Worm (Caenorhabditis elegans) whole organism, L3 larva: ENCODE data around the gene ztf-7.

ENCODE experiments used
- R02D3.7 ChIP-seq: fragments of 150-350 bp; optimal IDR thresholded peaks from 2 replicates; lab custom pipeline; 2014; ENCODE audit warnings: missing biosample characterization, missing genetic modification characterization
- ZK546.5 ChIP-seq: sonication (generic microtip); optimal IDR thresholded peaks from 2 replicates; lab custom pipeline; 2017; ENCODE audit warnings: missing biosample characterization, missing genetic modification characterization
- aly-2 ChIP-seq: fragments of 150-350 bp; optimal IDR thresholded peaks from 2 replicates; lab custom pipeline; 2014; ENCODE audit warnings: missing biosample characterization, missing genetic modification characterization
- ama-1 ChIP-seq: fragments of 150-350 bp; optimal IDR thresholded peaks from 2 replicates; lab custom pipeline; 2018
- ceh-16 ChIP-seq: sonication (generic microtip); optimal IDR thresholded peaks from 2 replicates; lab custom pipeline; 2017; ENCODE audit warnings: missing biosample characterization, missing genetic modification characterization
- ceh-82 ChIP-seq: fragments of 150-350 bp; optimal IDR thresholded peaks from 2 replicates; lab custom pipeline; 2014; ENCODE audit warnings: missing biosample characterization, missing genetic modification characterization
- ceh-9 ChIP-seq: sonication (generic microtip); optimal IDR thresholded peaks from 2 replicates; lab custom pipeline; 2018; ENCODE audit warnings: missing biosample characterization, missing genetic modification characterization
- daf-12 ChIP-seq: fragments of 150-350 bp; optimal IDR thresholded peaks from 2 replicates; lab custom pipeline; 2014; ENCODE audit warnings: missing biosample characterization, missing genetic modification reagents, missing genetic modification characterization
- egl-5 ChIP-seq: fragments of 150-350 bp; optimal IDR thresholded peaks from 2 replicates; lab custom pipeline; 2017; ENCODE audit warnings: missing biosample characterization, missing genetic modification reagents, missing genetic modification characterization, inconsistent platforms
- elt-1 ChIP-seq: fragments of 150-350 bp; optimal IDR thresholded peaks from 2 replicates; lab custom pipeline; 2014; ENCODE audit warnings: missing biosample characterization, missing genetic modification characterization
- elt-2 ChIP-seq: sonication (generic microtip); optimal IDR thresholded peaks from 2 replicates; lab custom pipeline; 2016; ENCODE audit warnings: missing genetic modification reagents, mild to moderate bottlenecking, missing genetic modification characterization, missing compliant biosample characterization
- eor-1 ChIP-seq, 2 experiments: fragments of 150-350 bp; optimal IDR thresholded peaks; 2 replicates each; lab custom pipeline; 2014 to 2018; ENCODE audit warnings: missing biosample characterization in 2 of 2, missing genetic modification characterization in 2 of 2
- hmg-11 ChIP-seq: sonication (generic microtip); optimal IDR thresholded peaks from 2 replicates; lab custom pipeline; 2016; ENCODE audit warnings: missing genetic modification characterization, missing compliant biosample characterization
- lin-39 ChIP-seq: fragments of 150-350 bp; optimal IDR thresholded peaks from 2 replicates; lab custom pipeline; 2018; ENCODE audit warnings: missing biosample characterization, missing genetic modification reagents, missing genetic modification characterization
- lsy-12 ChIP-seq: sonication (generic microtip); optimal IDR thresholded peaks from 2 replicates; lab custom pipeline; 2016; ENCODE audit warnings: mild to moderate bottlenecking, missing genetic modification characterization, missing compliant biosample characterization
- mdl-1 ChIP-seq: fragments of 150-350 bp; optimal IDR thresholded peaks from 2 replicates; lab custom pipeline; 2014; ENCODE audit warnings: missing biosample characterization, missing genetic modification characterization
- mml-1 ChIP-seq: fragments of 150-350 bp; sonication (generic microtip); optimal IDR thresholded peaks from 3 replicates; lab custom pipeline; 2014; ENCODE audit warnings: missing biosample characterization, missing genetic modification characterization
- nhr-11 ChIP-seq: fragments of 150-350 bp; optimal IDR thresholded peaks from 2 replicates; lab custom pipeline; 2014; ENCODE audit warnings: missing biosample characterization, missing genetic modification characterization
- nhr-12 ChIP-seq: fragments of 150-350 bp; optimal IDR thresholded peaks from 2 replicates; lab custom pipeline; 2014; ENCODE audit warnings: missing biosample characterization, missing genetic modification characterization
- nhr-23 ChIP-seq: fragments of 150-350 bp; optimal IDR thresholded peaks from 2 replicates; lab custom pipeline; 2014; ENCODE audit warnings: missing biosample characterization, missing genetic modification reagents, missing genetic modification characterization
- nhr-237 ChIP-seq: fragments of 150-350 bp; optimal IDR thresholded peaks from 2 replicates; lab custom pipeline; 2014; ENCODE audit warnings: missing biosample characterization, missing genetic modification characterization
- nhr-25 ChIP-seq: sonication (generic microtip); optimal IDR thresholded peaks from 2 replicates; lab custom pipeline; 2017; ENCODE audit warnings: missing biosample characterization, missing genetic modification characterization
- nhr-28 ChIP-seq: fragments of 150-350 bp; optimal IDR thresholded peaks from 2 replicates; lab custom pipeline; 2014; ENCODE audit warnings: missing biosample characterization, missing genetic modification characterization
- nhr-43 ChIP-seq: sonication (generic microtip); optimal IDR thresholded peaks from 2 replicates; lab custom pipeline; 2016; ENCODE audit warnings: mild to moderate bottlenecking, missing genetic modification characterization, missing compliant biosample characterization; ENCODE audit not compliant: poor library complexity, severe bottlenecking
- nhr-76 ChIP-seq: fragments of 150-350 bp; sonication (generic microtip); optimal IDR thresholded peaks from 5 replicates; lab custom pipeline; 2014; ENCODE audit warnings: missing biosample characterization, missing genetic modification characterization
- pha-4 ChIP-seq: fragments of 150-350 bp; optimal IDR thresholded peaks from 2 replicates; lab custom pipeline; 2014; ENCODE audit warnings: missing biosample characterization, missing genetic modification reagents, missing genetic modification characterization
- pqm-1 ChIP-seq: fragments of 150-350 bp; optimal IDR thresholded peaks from 2 replicates; lab custom pipeline; 2017; ENCODE audit warnings: missing biosample characterization, missing genetic modification characterization, inconsistent platforms
- skn-1 ChIP-seq: fragments of 150-350 bp; optimal IDR thresholded peaks from 2 replicates; lab custom pipeline; 2014; ENCODE audit warnings: missing biosample characterization, missing genetic modification characterization
- snpc-4 ChIP-seq: fragments of 150-350 bp; optimal IDR thresholded peaks from 2 replicates; lab custom pipeline; 2014; ENCODE audit warnings: missing biosample characterization, missing genetic modification characterization
- tbx-2 ChIP-seq: sonication (generic microtip); optimal IDR thresholded peaks from 2 replicates; lab custom pipeline; 2016; ENCODE audit warnings: mild to moderate bottlenecking, missing genetic modification characterization, missing compliant biosample characterization
- unc-62 ChIP-seq: fragments of 150-350 bp; sonication (generic microtip); optimal IDR thresholded peaks from 4 replicates; lab custom pipeline; 2014; ENCODE audit warnings: missing biosample characterization, missing genetic modification reagents, missing genetic modification characterization
- zag-1 ChIP-seq: fragments of 150-350 bp; optimal IDR thresholded peaks from 2 replicates; lab custom pipeline; 2014; ENCODE audit warnings: missing biosample characterization, missing genetic modification characterization
- ztf-11 ChIP-seq: fragments of 150-350 bp; optimal IDR thresholded peaks from 2 replicates; lab custom pipeline; 2014; ENCODE audit warnings: missing biosample characterization, missing genetic modification characterization
- ztf-4 ChIP-seq: fragments of 150-350 bp; optimal IDR thresholded peaks from 2 replicates; lab custom pipeline; 2014; ENCODE audit warnings: missing biosample characterization, missing genetic modification characterization

The ztf-7 gene

DNA sequence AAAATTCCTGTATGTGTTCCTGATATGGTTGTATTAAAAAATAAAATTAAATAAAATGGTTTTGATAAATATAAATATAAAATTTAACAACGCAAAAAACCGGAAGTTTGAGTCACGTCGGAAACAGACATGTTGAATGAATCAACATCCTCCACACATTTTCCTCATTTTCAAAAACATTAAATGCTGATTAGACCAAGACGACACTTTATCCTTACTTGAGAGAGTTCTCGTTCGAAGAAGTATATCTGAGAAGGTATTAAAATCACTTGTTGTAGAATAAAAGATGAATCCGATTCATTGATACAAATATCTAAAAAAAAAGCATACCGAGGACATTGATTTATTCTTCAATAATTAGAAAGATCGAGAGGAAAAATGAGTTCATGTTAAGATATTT lies 8.7 kb upstream of the ztf-7 start:
- no peak for TF ChIP-seq ama-1 (lab: Kevin White, UChicago)
- no peak for TF ChIP-seq nhr-28 (tag; lab: Kevin White, UChicago)
- TF ChIP-seq ceh-16 (tag; lab: Kevin White, UChicago): no peak
- TF ChIP-seq nhr-23 (tag; lab: Kevin White, UChicago): no peak
- no peak for TF ChIP-seq nhr-12 (tag; lab: Kevin White, UChicago)
- TF ChIP-seq hmg-11: no peak
- TF ChIP-seq ztf-11 (tag; lab: Kevin White, UChicago): no peak
- no peak for TF ChIP-seq aly-2 (tag; lab: Kevin White, UChicago)

ce11 chrV:9796562-9796961 lies 7.1 kb upstream of the ztf-7 start, which contains the start of gene F46B6.9:
Gene F46B6.9 (plus strand): TSS chrV:9796862.
- no peak for TF ChIP-seq ZK546.5
- no peak for TF ChIP-seq daf-12 (tag; lab: Kevin White, UChicago)
- no peak for TF ChIP-seq zag-1 (tag; lab: Kevin White, UChicago)
- no peak for TF ChIP-seq nhr-11
- no peak for TF ChIP-seq nhr-76 (tag; lab: Kevin White, UChicago)
- TF ChIP-seq nhr-43 (tag; lab: Kevin White, UChicago): no peak
- TF ChIP-seq eor-1 (tag; optimal IDR thresholded peaks at IDR 0.05; lab: Kevin White, UChicago): no peak
- TF ChIP-seq ztf-4 (tag; lab: Kevin White, UChicago): no peak
- no peak for TF ChIP-seq ztf-11 (tag; lab: Kevin White, UChicago)
- no peak for TF ChIP-seq ceh-9
- TF ChIP-seq ceh-82: no peak
- no peak for TF ChIP-seq lin-39 (tag; lab: Kevin White, UChicago)
- TF ChIP-seq unc-62: no peak
- TF ChIP-seq pha-4: no peak
- no peak for TF ChIP-seq nhr-23 (tag; lab: Kevin White, UChicago)
- TF ChIP-seq R02D3.7 (tag; lab: Kevin White, UChicago): no peak

DNA sequence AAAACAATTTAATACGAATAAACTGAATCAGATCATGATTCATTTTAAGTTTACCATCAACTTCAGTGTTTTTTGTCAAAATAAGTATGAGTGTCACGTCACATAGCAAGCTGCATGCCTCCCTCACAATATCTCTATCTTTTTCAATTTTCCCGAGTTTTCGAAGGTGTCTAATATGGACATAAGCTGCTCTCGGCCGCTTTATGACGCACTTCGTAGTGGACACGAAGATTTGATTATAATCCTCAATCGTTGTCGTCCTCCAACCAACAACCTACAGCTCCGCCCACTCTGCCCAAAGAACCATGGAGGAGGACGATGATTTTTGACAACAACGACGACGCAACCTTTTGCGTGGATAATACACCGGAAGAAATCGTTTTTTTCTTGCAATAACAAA lies 6.5 kb upstream of the ztf-7 start:
- TF ChIP-seq nhr-237 (tag; lab: Kevin White, UChicago): no peak
- no peak for TF ChIP-seq skn-1
- TF ChIP-seq unc-62: no peak
- no peak for TF ChIP-seq mml-1
- no peak for TF ChIP-seq aly-2 (tag; lab: Kevin White, UChicago)
- TF ChIP-seq nhr-25 (tag; lab: Kevin White, UChicago): no peak
- no peak for TF ChIP-seq lin-39 (tag; lab: Kevin White, UChicago)
- TF ChIP-seq eor-1 (tag; optimal IDR thresholded peaks at IDR 0.05; lab: Kevin White, UChicago): no peak
- no peak for TF ChIP-seq pqm-1
- TF ChIP-seq egl-5: no peak
- TF ChIP-seq hmg-11: no peak
- TF ChIP-seq nhr-28 (tag; lab: Kevin White, UChicago): no peak
- TF ChIP-seq tbx-2: no peak
- TF ChIP-seq mdl-1 (tag; lab: Kevin White, UChicago): no peak
- no peak for TF ChIP-seq nhr-12 (tag; lab: Kevin White, UChicago)
- no peak for TF ChIP-seq lsy-12

DNA sequence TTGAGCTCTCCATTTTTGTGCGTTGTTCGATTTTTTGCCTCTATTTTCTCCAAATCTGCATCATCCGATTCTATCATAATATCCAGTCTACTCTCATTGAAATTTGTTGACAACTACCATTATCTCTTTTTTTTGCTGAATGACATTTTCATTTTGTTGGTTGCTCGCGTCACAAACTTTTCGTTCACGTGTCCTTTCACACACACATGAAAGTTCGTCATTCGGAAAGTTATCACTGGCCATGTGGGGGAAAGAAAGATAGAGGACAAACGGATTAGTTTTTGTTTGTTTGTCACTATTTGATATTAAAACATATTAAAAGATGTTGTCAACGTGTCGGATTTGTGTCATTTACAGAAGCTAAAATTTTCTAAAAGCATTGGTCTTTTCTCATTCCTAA lies 5.5 kb upstream of the ztf-7 start:
- TF ChIP-seq nhr-43 (tag; lab: Kevin White, UChicago): no peak
- TF ChIP-seq nhr-11: no peak
- TF ChIP-seq ceh-82: no peak
- TF ChIP-seq elt-2 (tag; lab: Kevin White, UChicago): peak; percentile 23

ce11 chrV:9791332-9791731 lies 1.8 kb upstream of the ztf-7 start, which contains the start of gene lipl-2:
Gene lipl-2 (plus strand): TSS chrV:9791567.
- TF ChIP-seq mdl-1 (tag; lab: Kevin White, UChicago): no peak
- TF ChIP-seq elt-1 (tag; lab: Kevin White, UChicago): no peak
- TF ChIP-seq pha-4: peak; percentile 61
- no peak for TF ChIP-seq nhr-12 (tag; lab: Kevin White, UChicago)
- TF ChIP-seq elt-2 (tag; lab: Kevin White, UChicago): peak; percentile 87
- peak; percentile 81 for TF ChIP-seq pqm-1

DNA sequence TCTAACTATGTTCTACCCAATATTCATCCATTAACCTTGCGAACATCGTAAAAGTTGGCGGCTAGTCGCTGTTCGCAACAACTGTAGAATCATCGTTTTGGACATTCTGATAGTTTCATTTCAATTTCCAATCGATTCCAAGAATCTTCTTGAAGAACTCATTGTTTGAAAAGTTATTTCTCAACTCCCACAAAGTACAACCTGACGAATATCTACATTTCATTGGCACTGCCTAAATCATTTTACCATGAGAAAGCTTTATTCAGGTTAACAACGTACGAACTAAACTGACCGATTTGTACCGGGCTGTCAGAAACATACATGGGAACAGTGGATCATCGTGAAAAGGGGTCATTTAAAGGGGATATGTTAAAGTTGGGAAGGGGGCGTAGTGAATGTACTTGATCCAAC lies 2.8 kb downstream of the ztf-7 start, which contains the start of gene F46B6.6:
TSS of gene F46B6.6 (minus strand) at position 148 of the 411 bp plus-strand sequence.
- TF ChIP-seq R02D3.7 (tag; lab: Kevin White, UChicago) (no peak), mdl-1 (tag; lab: Kevin White, UChicago) (no peak), ama-1 (lab: Kevin White, UChicago) (peak; percentile 80), elt-2 (tag; lab: Kevin White, UChicago) (peak; percentile 21), nhr-23 (tag; lab: Kevin White, UChicago) (no peak), ceh-16 (tag; lab: Kevin White, UChicago) (no peak), aly-2 (tag; lab: Kevin White, UChicago) (no peak), nhr-43 (tag; lab: Kevin White, UChicago) (peak; percentile 49), ceh-82 (no peak), snpc-4 (tag; lab: Kevin White, UChicago) (no peak), elt-1 (tag; lab: Kevin White, UChicago) (no peak)
- TF ChIP-seq, all 47 proteins: peak for 3
